Worm (Caenorhabditis elegans) whole organism, late embryonic: Measurements from ENCODE around the gene F36F12.3.

Experiments used
- ama-1 ChIP-seq: fragments of 150-350 bp; optimal IDR thresholded peaks from 2 replicates; lab custom pipeline; 2014
- ceh-24 ChIP-seq: sonication (generic microtip); optimal IDR thresholded peaks from 2 replicates; lab custom pipeline; 2016; ENCODE audit warnings: mild to moderate bottlenecking, missing genetic modification characterization, missing compliant biosample characterization
- ceh-6 ChIP-seq: fragments of 200-800 bp; sonication (Bioruptor generic); optimal IDR thresholded peaks from 2 replicates; lab custom pipeline; 2018; ENCODE audit warnings: mild to moderate bottlenecking, missing genetic modification characterization, missing compliant biosample characterization
- ceh-9 ChIP-seq: sonication (generic microtip); optimal IDR thresholded peaks from 2 replicates; lab custom pipeline; 2016; ENCODE audit warnings: mild to moderate bottlenecking, missing genetic modification characterization, inconsistent platforms, missing compliant biosample characterization
- eyg-1 ChIP-seq: sonication (generic microtip); optimal IDR thresholded peaks from 2 replicates; lab custom pipeline; 2016; ENCODE audit warnings: missing genotype, missing genetic modification characterization, missing compliant biosample characterization
- hlh-30 ChIP-seq: sonication (generic microtip); optimal IDR thresholded peaks from 2 replicates; lab custom pipeline; 2017; ENCODE audit warnings: antibody characterized with exemption, missing genetic modification characterization, missing compliant biosample characterization; ENCODE audit not compliant: insufficient read depth
- nhr-11 ChIP-seq: fragments of 150-350 bp; optimal IDR thresholded peaks from 2 replicates; lab custom pipeline; 2014; ENCODE audit warnings: missing biosample characterization, missing genetic modification characterization
- pat-9 ChIP-seq: fragments of 200-800 bp; sonication (Bioruptor generic); optimal IDR thresholded peaks from 2 replicates; lab custom pipeline; 2018; ENCODE audit warnings: mild to moderate bottlenecking, missing genetic modification characterization, moderate library complexity, missing compliant biosample characterization
- pha-2 ChIP-seq: sonication (generic microtip); optimal IDR thresholded peaks from 2 replicates; lab custom pipeline; 2017; ENCODE audit warnings: mild to moderate bottlenecking, missing genetic modification characterization, missing compliant biosample characterization
- pha-4 ChIP-seq: fragments of 150-350 bp; optimal IDR thresholded peaks from 2 replicates; lab custom pipeline; 2018; ENCODE audit warnings: missing biosample characterization, missing genetic modification reagents, missing genetic modification characterization
- ztf-16 ChIP-seq: sonication (generic microtip); optimal IDR thresholded peaks from 2 replicates; lab custom pipeline; 2017; ENCODE audit warnings: missing genetic modification characterization, missing compliant biosample characterization

- no peak for TF ChIP-seq pha-4
- TF ChIP-seq ceh-9 (tag; lab: Kevin White, UChicago): no peak
- TF ChIP-seq ceh-6: no peak
- no peak for TF ChIP-seq eyg-1 (tag; lab: Kevin White, UChicago)
- no peak for TF ChIP-seq ceh-24 (tag; lab: Kevin White, UChicago)
- no peak for TF ChIP-seq pat-9 (tag; lab: Kevin White, UChicago)
- TF ChIP-seq hlh-30 (tag; lab: Kevin White, UChicago): no peak
- no peak for TF ChIP-seq ztf-16 (tag; lab: Kevin White, UChicago)
- TF ChIP-seq ama-1 (lab: Kevin White, UChicago): no peak
- no peak for TF ChIP-seq pha-2 (tag; lab: Kevin White, UChicago)
- TF ChIP-seq nhr-11 (tag; lab: Kevin White, UChicago): no peak
These were observed 17.5 kb downstream of the F36F12.3 start, which contains the start of gene F36F12.1 for ce11 chrV:2103118-2103517.
